Worm (Caenorhabditis elegans): ENCODE data around the gene ethe-1.

Gene ethe-1

DNA sequence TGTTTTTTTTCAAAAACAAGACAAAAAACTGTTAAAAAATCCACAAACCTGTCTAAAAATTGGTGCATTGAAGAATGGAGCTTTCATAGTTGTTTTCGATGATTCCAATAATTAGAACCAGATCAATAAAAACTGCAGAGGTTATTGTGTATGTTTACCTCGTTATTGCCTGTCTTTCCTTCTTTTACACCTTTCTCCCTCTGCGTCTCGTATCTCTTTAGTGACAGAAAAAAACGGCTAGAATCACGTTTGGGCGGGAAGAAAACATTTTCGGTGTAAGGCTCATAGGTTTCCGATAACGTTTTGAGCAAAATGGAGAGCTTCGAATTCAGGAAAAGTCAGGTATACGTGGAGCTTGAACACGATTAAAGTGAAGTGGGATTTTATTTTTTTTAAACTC lies at the start of gene ethe-1:
ethe-1 (minus strand) TSS at position 150 of the 400 bp plus-strand sequence.
- no peak for TF ChIP-seq dao-5 (tag; optimal IDR thresholded peaks at IDR 0.05)
- no peak for TF ChIP-seq him-1 (tag; optimal IDR thresholded peaks at IDR 0.05)
- no peak for TF ChIP-seq W03F9.2 (tag; optimal IDR thresholded peaks at IDR 0.05)

DNA sequence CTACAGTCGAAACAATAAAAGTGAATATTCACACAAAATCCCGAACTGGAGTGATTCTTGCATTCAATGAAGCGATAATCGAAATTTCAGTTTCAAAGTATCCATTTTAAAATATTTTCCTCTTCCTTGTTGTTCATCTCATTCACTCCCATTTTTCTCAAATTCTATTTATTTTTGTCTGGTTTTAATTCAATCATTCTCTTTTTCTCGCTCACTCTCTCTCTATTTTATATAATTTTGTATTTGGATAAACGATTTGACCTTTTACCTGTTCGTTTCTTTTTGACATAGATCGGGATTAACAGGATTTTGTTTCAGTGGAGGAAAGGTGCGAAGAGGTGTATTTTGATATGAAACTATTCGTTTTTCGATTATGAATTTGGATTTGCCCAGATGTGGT lies 37.4 kb upstream of the ethe-1 start, which contains the start of gene T05A1.5:
T05A1.5 (plus strand) TSS at position 301 of the 400 bp plus-strand sequence.
- no peak for TF ChIP-seq him-1 (tag; optimal IDR thresholded peaks at IDR 0.05)
- no peak for TF ChIP-seq dao-5 (tag; optimal IDR thresholded peaks at IDR 0.05)
- no peak for TF ChIP-seq W03F9.2 (tag; optimal IDR thresholded peaks at IDR 0.05)

DNA sequence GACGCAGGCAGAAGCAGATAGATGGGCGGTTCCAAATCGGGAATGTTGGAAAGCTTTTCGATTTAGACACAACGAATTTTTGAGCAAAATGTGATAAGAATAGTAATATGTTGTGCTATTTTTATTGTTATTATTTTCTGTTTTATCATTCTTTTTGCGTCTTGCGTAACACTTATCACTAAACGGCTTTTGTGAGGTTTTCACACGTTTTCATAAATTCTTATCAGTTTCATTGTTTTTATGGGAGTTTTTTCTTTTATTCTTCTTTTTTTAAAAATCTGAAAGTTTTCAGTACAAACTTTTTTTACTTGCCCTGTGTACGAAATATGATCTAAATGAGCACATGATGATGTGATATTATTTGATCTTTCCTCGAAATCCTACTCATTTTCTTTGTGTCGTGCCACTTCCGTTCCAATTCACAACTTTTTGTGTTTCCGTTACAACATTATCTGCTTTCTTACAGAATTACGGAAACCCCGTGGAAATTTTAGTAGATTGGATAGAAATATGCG lies 31.8 kb upstream of the ethe-1 start, which contains the start of gene fbl-1:
fbl-1 (plus strand) TSS at position 465 of the 515 bp plus-strand sequence.
- TF ChIP-seq dao-5 (tag; optimal IDR thresholded peaks at IDR 0.05) = no peak
- TF ChIP-seq him-1 (tag; optimal IDR thresholded peaks at IDR 0.05) = no peak
- TF ChIP-seq W03F9.2 (tag; optimal IDR thresholded peaks at IDR 0.05) = no peak

DNA sequence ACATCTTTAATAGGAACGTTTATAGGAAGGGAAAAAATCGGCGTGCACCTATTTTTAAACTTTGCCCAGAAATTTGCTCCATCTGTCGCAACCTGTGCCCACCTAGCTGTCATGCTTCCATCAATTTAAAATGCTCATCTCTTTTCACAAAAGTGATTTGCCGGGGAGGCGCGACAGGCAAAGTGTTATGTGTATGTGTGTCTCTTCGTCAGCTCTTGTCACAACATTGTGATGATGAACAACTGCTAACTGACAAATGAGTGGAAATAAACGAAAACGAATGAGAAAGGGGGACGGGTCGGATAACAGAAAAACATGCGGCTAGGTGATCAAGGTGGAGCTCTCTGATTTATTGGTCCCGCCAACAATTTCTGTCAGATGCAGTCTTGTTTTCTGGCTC lies 29.7 kb upstream of the ethe-1 start:
- TF ChIP-seq him-1 (tag; optimal IDR thresholded peaks at IDR 0.05) = no peak
- TF ChIP-seq dao-5 (tag; optimal IDR thresholded peaks at IDR 0.05) = no peak
- no peak for TF ChIP-seq W03F9.2 (tag; optimal IDR thresholded peaks at IDR 0.05)

DNA sequence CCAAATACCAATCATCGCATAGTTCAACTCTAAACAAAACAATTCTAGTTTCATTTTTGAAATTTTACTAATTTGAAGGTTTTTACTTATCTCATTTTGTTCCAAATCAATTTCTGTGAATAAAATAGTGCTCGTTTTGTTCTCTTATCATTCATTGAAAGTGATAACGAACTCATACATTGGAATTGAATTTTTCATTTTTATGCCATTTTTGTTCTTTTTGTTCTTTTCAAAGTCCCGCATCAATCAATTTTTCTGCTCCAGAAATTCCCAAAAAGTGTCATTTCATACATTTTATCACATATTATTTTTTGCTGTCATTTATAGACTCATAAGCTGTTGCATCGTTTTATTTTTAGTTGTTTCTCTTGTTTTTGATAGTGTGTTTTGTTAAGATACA lies 28.9 kb upstream of the ethe-1 start:
- TF ChIP-seq dao-5 (tag; optimal IDR thresholded peaks at IDR 0.05) (no peak), W03F9.2 (tag; optimal IDR thresholded peaks at IDR 0.05) (peak; percentile 13)

DNA sequence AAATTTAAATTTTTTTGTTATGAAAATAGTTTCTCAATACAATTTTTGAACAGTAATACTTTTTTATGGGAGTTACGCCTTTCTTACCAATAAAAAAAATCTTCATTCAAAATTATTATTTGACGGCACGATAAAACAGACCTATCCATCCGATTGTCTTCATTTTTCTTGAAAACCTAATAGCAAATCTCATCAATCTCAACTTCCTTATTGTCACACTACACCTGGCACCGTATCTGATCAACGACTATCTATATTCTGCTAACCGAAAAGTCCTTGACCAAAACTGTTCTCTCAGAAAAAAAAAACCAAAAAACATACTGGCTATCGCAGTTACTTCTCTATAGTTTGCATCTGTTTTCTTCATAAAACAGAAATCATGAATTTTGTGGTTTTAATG lies 27.6 kb upstream of the ethe-1 start:
- TF ChIP-seq W03F9.2 (tag; optimal IDR thresholded peaks at IDR 0.05) (no peak), dao-5 (tag; optimal IDR thresholded peaks at IDR 0.05) (no peak), him-1 (tag; optimal IDR thresholded peaks at IDR 0.05) (no peak)

DNA sequence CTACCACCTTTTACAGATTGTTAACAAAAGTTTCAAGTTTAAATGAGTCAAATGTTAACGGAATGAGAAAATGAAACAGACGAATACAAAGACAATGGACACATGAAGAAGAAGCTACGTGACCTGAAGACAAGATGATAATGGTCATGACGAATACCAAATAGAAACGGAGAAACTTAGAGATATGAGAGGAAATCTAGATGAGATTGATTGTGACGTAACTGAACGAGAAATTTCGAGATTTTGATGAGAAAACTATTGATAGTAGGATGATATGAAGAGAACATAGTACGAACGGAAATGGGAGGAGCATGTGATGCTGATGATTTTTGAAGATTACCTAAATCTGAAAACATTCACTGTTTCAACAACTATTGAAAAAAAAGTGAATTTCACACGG lies 26.5 kb upstream of the ethe-1 start:
- TF ChIP-seq W03F9.2 (tag; optimal IDR thresholded peaks at IDR 0.05) (no peak), him-1 (tag; optimal IDR thresholded peaks at IDR 0.05) (no peak), dao-5 (tag; optimal IDR thresholded peaks at IDR 0.05) (no peak)

DNA sequence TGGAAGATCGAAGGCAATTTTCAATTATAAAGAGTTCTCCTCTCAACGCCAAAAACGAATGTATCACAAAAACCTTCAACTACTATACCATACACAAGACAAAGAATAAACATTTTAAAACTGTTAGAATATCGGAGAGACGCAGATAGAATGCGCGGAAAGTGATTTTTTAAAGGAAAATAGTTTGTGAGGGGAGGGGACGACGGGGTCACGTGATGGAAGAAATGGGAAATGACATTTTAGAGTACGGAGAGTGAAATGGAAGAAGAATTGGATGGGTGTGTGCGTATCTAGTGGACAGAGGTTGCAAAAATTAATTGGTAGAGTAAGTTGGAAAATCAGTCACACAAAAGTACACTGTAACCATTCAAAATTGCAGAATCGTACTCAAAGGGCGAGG lies 25.8 kb upstream of the ethe-1 start:
- no peak for TF ChIP-seq dao-5 (tag; optimal IDR thresholded peaks at IDR 0.05)
- TF ChIP-seq W03F9.2 (tag; optimal IDR thresholded peaks at IDR 0.05) = no peak
- no peak for TF ChIP-seq him-1 (tag; optimal IDR thresholded peaks at IDR 0.05)

DNA sequence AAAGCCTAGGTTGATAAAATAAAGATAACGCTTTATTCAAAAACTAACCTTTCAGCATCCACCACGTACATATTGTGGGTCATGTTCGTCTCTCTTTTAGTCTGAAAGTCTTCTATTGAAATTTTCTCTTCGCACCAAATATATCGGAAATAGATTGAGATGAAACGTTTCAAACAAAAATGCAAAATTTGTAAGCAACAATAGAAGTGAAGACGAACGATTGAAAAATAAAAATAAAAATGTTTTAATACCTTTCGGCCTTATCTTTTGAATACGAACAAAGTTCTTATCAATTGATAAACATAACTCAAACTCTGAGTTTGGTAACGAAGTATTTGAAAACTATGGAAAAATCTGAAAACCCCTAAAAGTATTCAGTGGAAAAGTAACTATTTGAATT lies 24.5 kb upstream of the ethe-1 start, which contains the start of gene F56H11.2:
F56H11.2 (minus strand) TSS at position 101 of the 400 bp plus-strand sequence.
- TF ChIP-seq W03F9.2 (tag; optimal IDR thresholded peaks at IDR 0.05) (no peak), dao-5 (tag; optimal IDR thresholded peaks at IDR 0.05) (no peak), him-1 (tag; optimal IDR thresholded peaks at IDR 0.05) (no peak)

DNA sequence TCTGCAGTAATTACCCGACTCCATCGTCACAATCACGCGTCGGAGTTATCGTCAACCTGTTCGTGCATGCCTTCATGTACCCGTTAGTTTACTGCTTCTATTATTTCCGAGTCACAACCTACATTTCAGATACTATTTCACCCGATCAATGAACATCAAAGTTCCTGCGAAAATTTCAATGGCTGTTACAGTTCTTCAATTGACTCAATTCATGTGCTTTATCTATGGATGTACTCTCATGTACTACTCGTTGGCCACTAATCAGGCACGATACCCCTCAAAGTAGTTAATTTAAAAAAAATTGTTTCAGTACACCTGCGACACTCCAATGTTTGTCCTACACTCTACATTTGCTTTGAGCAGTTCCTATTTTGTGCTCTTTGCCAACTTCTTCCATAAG lies 22.2 kb upstream of the ethe-1 start:
- TF ChIP-seq dao-5 (tag; optimal IDR thresholded peaks at IDR 0.05) (no peak), W03F9.2 (tag; optimal IDR thresholded peaks at IDR 0.05) (no peak), him-1 (tag; optimal IDR thresholded peaks at IDR 0.05) (no peak)

DNA sequence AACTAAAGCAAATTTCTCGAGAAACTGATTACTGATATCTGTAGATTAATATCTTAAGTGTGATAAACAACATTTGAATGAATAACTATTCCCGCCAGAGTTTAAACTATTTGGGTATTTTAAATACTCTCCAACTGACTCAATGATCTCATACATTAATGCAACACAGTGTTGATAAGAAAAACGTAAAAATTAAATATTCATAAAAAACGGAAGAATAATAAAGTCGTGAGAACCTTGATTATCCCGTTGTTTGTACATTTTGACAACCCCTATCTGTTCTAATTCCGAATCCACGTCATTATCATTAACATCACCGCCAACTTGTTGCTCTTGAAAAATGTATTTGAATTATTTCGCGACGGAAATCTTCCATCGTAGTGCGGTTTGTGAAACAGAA lies 21.1 kb upstream of the ethe-1 start, which contains the start of gene elo-7:
elo-7 (plus strand) TSS at position 301 of the 400 bp plus-strand sequence.
- TF ChIP-seq W03F9.2 (tag; optimal IDR thresholded peaks at IDR 0.05) (no peak), dao-5 (tag; optimal IDR thresholded peaks at IDR 0.05) (no peak), him-1 (tag; optimal IDR thresholded peaks at IDR 0.05) (no peak)

DNA sequence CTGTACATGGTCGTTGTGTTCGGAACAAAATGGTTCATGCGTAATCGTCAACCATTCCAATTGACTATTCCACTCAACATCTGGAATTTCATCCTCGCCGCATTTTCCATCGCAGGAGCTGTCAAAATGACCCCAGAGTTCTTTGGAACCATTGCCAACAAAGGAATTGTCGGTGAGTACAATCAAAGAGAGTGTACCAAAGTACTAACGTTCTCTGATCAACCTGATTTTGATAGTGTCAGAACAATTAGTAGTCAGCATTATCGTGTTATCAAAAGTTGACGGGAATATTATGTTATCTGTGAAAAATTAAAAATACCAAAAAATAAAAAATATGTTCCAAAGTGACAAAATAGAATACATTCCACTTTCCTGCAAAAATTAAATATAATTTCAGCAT lies 18.4 kb upstream of the ethe-1 start:
- TF ChIP-seq W03F9.2 (tag; optimal IDR thresholded peaks at IDR 0.05) (no peak), him-1 (tag; optimal IDR thresholded peaks at IDR 0.05) (no peak), dao-5 (tag; optimal IDR thresholded peaks at IDR 0.05) (no peak)

DNA sequence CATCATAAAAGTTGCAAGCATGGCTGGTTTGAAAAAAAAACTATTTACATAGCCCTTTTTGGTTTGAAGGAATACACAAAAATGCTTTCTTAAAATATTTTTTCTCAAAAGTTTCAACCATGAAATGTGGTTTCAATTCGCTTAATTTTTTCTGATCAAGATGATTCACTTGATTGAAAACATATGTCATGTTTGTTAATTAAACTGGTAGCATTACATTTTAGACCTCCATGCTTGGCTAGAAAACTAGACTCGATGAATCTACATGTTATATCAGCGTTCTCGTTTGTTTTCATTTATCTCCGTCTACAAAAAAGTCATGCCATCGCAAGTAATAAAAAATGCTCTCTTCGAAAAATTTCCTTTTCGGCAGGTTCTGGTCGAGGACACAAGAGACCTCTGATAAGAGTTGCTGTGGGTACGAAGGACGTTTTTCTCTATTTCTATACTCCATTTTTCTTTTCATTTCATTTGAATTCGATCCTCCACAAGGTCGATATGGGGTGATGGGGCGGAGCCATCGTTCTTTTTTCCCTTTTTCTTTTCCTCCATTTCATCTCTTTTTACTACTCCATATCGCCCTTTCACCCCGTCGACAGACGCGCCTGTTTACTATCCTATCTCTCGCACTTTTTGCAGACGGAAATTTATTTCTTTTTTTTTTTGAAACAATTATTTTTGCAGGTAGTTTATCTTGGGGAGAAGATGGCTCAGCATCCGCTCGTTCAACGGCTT lies 17.3 kb upstream of the ethe-1 start, which contains the start of gene elo-1:
elo-1 (plus strand) TSS at position 685 of the 735 bp plus-strand sequence.
- no peak for TF ChIP-seq W03F9.2 (tag; optimal IDR thresholded peaks at IDR 0.05)
- TF ChIP-seq him-1 (tag; optimal IDR thresholded peaks at IDR 0.05) = no peak
- TF ChIP-seq dao-5 (tag; optimal IDR thresholded peaks at IDR 0.05) = no peak

DNA sequence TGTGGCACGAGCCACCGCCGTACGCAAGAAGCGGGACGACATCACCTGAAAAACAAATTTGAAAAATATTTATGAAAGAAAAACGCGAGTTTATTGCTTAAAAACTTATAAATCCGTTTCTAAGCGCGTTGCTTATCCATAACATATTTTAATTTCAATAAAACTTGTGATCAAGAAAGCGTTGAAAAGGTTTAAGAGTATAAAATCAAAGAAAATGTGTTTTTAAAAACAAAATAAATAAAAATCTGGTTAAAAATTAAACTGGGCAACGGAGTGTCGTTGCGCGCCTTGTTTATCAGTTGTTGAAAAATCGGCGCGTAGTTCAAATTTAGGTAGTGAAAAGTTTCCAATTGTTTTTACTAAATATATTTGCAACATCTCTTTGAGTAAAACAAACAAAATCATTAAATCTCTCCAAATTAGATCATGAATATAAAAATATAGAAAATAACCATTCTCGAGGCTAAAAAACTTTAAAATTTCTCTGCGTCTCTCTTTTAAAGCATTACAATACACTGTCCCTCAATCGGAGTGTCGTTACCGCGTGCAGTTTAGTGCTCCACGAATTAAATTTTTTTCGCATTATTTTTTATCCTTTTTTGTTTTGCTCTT lies 16.4 kb upstream of the ethe-1 start, which contains the start of gene ndua-5:
ndua-5 (minus strand) TSS at position 51 of the 612 bp plus-strand sequence.
- TF ChIP-seq W03F9.2 (tag; optimal IDR thresholded peaks at IDR 0.05) = no peak
- TF ChIP-seq dao-5 (tag; optimal IDR thresholded peaks at IDR 0.05) = no peak
- TF ChIP-seq him-1 (tag; optimal IDR thresholded peaks at IDR 0.05) = no peak
